Fruit fly (Drosophila melanogaster): Measurements from ENCODE around the gene CG7115.

The CG7115 gene

DNA sequence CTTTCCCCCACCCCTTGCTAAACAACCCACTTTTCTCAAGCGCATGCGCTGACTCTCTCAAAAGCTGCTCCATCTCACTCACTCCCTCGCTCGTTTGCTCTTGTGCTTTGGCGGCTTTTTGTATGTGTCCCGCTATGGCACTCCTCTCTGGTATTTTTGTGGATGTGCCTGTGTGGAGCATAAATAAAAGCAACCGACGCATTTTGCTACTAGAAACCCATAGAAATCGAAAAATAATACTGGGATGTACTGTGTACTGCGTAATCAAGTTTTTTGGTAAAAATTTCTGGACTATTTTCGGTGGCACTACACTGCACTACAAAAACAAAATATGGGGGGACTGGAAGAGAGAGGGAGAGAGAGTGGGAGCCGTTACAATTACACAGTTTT, 11.3 kb upstream of the CG7115 start (continued):
- TF ChIP-seq CG3995 (GFP tag; optimal IDR thresholded peaks at IDR 0.05) (no peak), chn (GFP tag; optimal IDR thresholded peaks at IDR 0.05) (no peak), CG13287 (GFP tag; IDR thresholded peaks at IDR 0.05; ENCODE audit: partially characterized antibody) (peak; percentile 58; the same call in 1 of the 2 replicates), CG2889 (GFP tag; IDR thresholded peaks at IDR 0.05) (peak; percentile 29; the same call in 1 of the 3 replicates), twi (tag; optimal IDR thresholded peaks at IDR 0.05) (no peak), CG2678 (tag; optimal IDR thresholded peaks at IDR 0.05) (no peak), Elba2 (GFP tag; optimal IDR thresholded peaks at IDR 0.05) (no peak), CG11085 (GFP tag; IDR thresholded peaks at IDR 0.05) (no peak), ash1 (GFP tag; optimal IDR thresholded peaks at IDR 0.05) (peak; percentile 28), H2.0 (GFP tag; IDR thresholded peaks at IDR 0.05) (no peak), CG34376 (GFP tag; optimal IDR thresholded peaks at IDR 0.05) (peak; percentile 49), CG10431 (GFP tag; optimal IDR thresholded peaks at IDR 0.05) (no peak), Camta (GFP tag; optimal IDR thresholded peaks at IDR 0.05) (no peak), ara (GFP tag; IDR thresholded peaks at IDR 0.05) (no peak), CG2120 (GFP tag; optimal IDR thresholded peaks at IDR 0.05) (peak; percentile 29), CG6689 (GFP tag; IDR thresholded peaks at IDR 0.05) (no peak), CG8089 (GFP tag; optimal IDR thresholded peaks at IDR 0.05) (no peak), tll (GFP tag; optimal IDR thresholded peaks at IDR 0.05) (no peak), Optix (GFP tag; IDR thresholded peaks at IDR 0.05) (no peak), Myb (GFP tag; optimal IDR thresholded peaks at IDR 0.05) (peak; percentile 39), vfl (GFP tag; optimal IDR thresholded peaks at IDR 0.05) (no peak), HLH4C (GFP tag; IDR thresholded peaks at IDR 0.05; ENCODE audit: partially characterized antibody) (no peak), NfI (GFP tag; optimal IDR thresholded peaks at IDR 0.05) (no peak), trem (tag; optimal IDR thresholded peaks at IDR 0.05) (no peak), CG2875 (GFP tag; optimal IDR thresholded peaks at IDR 0.05) (no peak), pnt (GFP tag; optimal IDR thresholded peaks at IDR 0.05) (no peak), B-H2 (GFP tag; optimal IDR thresholded peaks at IDR 0.05) (no peak), vvl (GFP tag; IDR thresholded peaks at IDR 0.05) (peak; percentile 49; the same call in 1 of the 2 replicates), Dip2 (GFP tag; IDR thresholded peaks at IDR 0.05) (no peak), vnd (GFP tag; IDR thresholded peaks at IDR 0.05; ENCODE audit: partially characterized antibody) (no peak), NC2β (GFP tag; optimal IDR thresholded peaks at IDR 0.05) (no peak), ken (GFP tag; IDR thresholded peaks at IDR 0.05) (no peak), mam (GFP tag; optimal IDR thresholded peaks at IDR 0.05) (no peak), hkb (optimal IDR thresholded peaks at IDR 0.05) (no peak), hkb (GFP tag; IDR thresholded peaks at IDR 0.05) (no peak), CG7271 (tag; optimal IDR thresholded peaks at IDR 0.05) (no peak), eve (GFP tag; optimal IDR thresholded peaks at IDR 0.05) (no peak), C15 (GFP tag; IDR thresholded peaks at IDR 0.05) (no peak), CG8478 (optimal IDR thresholded peaks at IDR 0.05) (no peak), Sry-β (GFP tag; optimal IDR thresholded peaks at IDR 0.05) (no peak), Ets97D (GFP tag; optimal IDR thresholded peaks at IDR 0.05) (no peak), ci (GFP tag; IDR thresholded peaks at IDR 0.05) (peak; percentile 60; the same call in 1 of the 3 replicates), onecut (GFP tag; IDR thresholded peaks at IDR 0.05) (peak; percentile 26; the same call in 1 of the 2 replicates), ato (GFP tag; IDR thresholded peaks at IDR 0.05; ENCODE audit: partially characterized antibody) (no peak), gce (GFP tag; IDR thresholded peaks at IDR 0.05) (no peak), CG7372 (GFP tag; IDR thresholded peaks at IDR 0.05) (no peak), HLHmδ (GFP tag; optimal IDR thresholded peaks at IDR 0.05) (no peak), CG4730 (GFP tag; IDR thresholded peaks at IDR 0.05) (no peak), odd (GFP tag; optimal IDR thresholded peaks at IDR 0.05) (no peak), CG2129 (GFP tag; IDR thresholded peaks at IDR 0.05; ENCODE audit: partially characterized antibody) (no peak), Sin3A (optimal IDR thresholded peaks at IDR 0.05) (no peak), salm (tag; optimal IDR thresholded peaks at IDR 0.05) (no peak), croc (GFP tag; conservative IDR thresholded peaks at IDR 0.05) (no peak)
